Worm (Caenorhabditis elegans) whole organism, early embryonic: ENCODE data around the gene smex-2.

Experiments
- aly-1 ChIP-seq: sonication (generic microtip); optimal IDR thresholded peaks from 2 replicates; lab custom pipeline; 2016; ENCODE audit warnings: missing genetic modification characterization, missing compliant biosample characterization
- ama-1 ChIP-seq: fragments of 150-350 bp; optimal IDR thresholded peaks from 2 replicates; lab custom pipeline; 2014
- ceh-13 ChIP-seq: fragments of 200-800 bp; sonication (Bioruptor generic); optimal IDR thresholded peaks from 2 replicates; lab custom pipeline; 2018; ENCODE audit warnings: mild to moderate bottlenecking, missing genetic modification characterization, missing compliant biosample characterization
- flt-1 ChIP-seq: fragments of 200-800 bp; sonication (Bioruptor generic); IDR thresholded peaks from 2 replicates; pipeline ENCODE4 v1.3.6; 2022; ENCODE audit warnings: missing genetic modification characterization, missing compliant biosample characterization
- hmbx-1 ChIP-seq: sonication (generic microtip); optimal IDR thresholded peaks from 2 replicates; lab custom pipeline; 2016; ENCODE audit warnings: mild to moderate bottlenecking, missing genetic modification characterization, missing compliant biosample characterization
- hmg-4 ChIP-seq: fragments of 200-800 bp; sonication (Bioruptor generic); optimal IDR thresholded peaks from 2 replicates; lab custom pipeline; 2018; ENCODE audit warnings: mild to moderate bottlenecking, missing genetic modification characterization, missing compliant biosample characterization
- hnd-1 ChIP-seq: sonication (generic microtip); optimal IDR thresholded peaks from 2 replicates; lab custom pipeline; 2016; ENCODE audit warnings: missing genetic modification characterization, missing compliant biosample characterization
- scrt-1 ChIP-seq: fragments of 200-800 bp; sonication (Bioruptor generic); IDR thresholded peaks from 2 replicates; pipeline ENCODE4 v1.3.6; 2022; ENCODE audit warnings: missing genetic modification characterization, missing compliant biosample characterization
- tra-4 ChIP-seq: sonication (generic microtip); optimal IDR thresholded peaks from 2 replicates; lab custom pipeline; 2017; ENCODE audit warnings: missing genetic modification characterization, missing compliant biosample characterization

DNA sequence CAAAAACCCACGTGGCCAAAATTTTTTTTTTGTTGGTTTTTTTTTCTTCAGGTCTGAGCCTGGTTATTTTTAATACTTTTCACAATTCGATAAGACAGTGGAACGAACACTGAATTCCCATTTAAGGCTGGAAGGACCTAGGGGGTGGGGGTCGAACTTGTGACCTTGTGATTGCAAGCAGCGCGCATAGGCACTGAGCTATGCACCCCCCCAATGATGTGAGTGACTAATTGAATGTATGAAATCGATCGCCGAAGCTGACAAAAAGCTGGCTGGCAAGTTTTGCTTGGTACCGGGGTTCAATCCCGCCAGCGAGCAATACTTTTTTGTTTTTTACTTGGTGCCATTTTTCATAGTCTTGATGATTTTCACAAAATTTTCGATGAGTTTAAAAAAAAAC, 40.4 kb downstream of the smex-2 start:
- TF ChIP-seq ama-1 (lab: Kevin White, UChicago) (no peak), flt-1 (no peak), hmbx-1 (tag; lab: Kevin White, UChicago) (no peak), hnd-1 (tag; lab: Kevin White, UChicago) (no peak), tra-4 (no peak), ceh-13 (no peak), scrt-1 (GFP tag; lab: Robert Waterston, UW) (peak; percentile 67; the same call in 1 of the 2 replicates), hmg-4 (no peak), aly-1 (tag; lab: Kevin White, UChicago) (no peak)
